Fruit fly (Drosophila melanogaster): Measurements from ENCODE around the gene CG17660.
A peak's percentile ranks its signal among the peaks of the same experiment; 100 is the strongest.

The CG17660 gene

DNA sequence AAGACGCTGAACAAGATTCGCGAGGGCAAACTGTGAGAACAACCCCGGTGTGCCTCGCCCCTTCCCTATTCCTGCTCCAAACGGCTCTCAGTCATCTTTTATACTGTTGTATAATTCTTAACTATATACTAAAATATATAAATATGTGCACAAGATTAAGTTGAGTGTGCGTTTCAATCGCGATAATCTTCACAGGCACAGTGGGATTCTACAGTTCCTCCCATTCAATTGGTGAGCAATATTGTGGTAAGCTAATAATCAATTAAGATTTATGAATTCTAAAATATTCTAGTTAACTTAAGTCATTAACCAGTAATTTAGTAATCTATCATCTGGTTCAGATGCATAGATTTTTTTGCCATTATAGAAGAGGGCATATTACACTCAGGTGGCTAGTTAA, 20.7 kb upstream of the CG17660 start:
- TF ChIP-seq CG8478 (optimal IDR thresholded peaks at IDR 0.05) (no peak), usp (GFP tag; optimal IDR thresholded peaks at IDR 0.05) (no peak), psq (optimal IDR thresholded peaks at IDR 0.05) (no peak), EcR (GFP tag; optimal IDR thresholded peaks at IDR 0.05) (no peak), pan (optimal IDR thresholded peaks at IDR 0.05) (no peak), Dll (optimal IDR thresholded peaks at IDR 0.05) (no peak)

DNA sequence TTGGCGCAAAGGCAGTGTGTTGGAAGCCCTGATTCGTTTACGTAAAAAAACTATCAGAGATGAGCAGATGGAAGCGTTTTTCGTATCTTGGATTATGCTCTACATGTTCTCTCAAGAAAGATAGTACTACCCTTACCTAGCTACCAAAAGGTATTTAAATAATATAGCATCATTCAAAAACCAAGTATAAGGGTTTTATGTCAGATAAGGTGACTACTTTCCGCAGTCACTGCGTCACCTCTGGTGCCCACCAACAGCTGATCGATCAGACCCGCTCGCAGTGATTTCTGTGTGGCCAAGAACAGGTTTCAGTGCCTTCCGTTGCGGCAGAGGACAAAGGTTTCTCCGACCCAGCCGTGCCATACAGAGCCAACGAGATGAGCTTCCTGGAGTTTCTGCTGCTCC, 19.4 kb upstream of the CG17660 start, which contains the start of the genes Eno and CG31937:
Gene Eno, minus strand, starts transcription at position 30 of the 405 bp plus-strand sequence.
Gene CG31937, plus strand, starts transcription at position 281 of the 405 bp plus-strand sequence.
- TF ChIP-seq pan (optimal IDR thresholded peaks at IDR 0.05) (no peak), usp (GFP tag; optimal IDR thresholded peaks at IDR 0.05) (no peak), EcR (GFP tag; optimal IDR thresholded peaks at IDR 0.05) (no peak), psq (optimal IDR thresholded peaks at IDR 0.05) (no peak), CG8478 (optimal IDR thresholded peaks at IDR 0.05) (no peak), Dll (optimal IDR thresholded peaks at IDR 0.05) (no peak)

DNA sequence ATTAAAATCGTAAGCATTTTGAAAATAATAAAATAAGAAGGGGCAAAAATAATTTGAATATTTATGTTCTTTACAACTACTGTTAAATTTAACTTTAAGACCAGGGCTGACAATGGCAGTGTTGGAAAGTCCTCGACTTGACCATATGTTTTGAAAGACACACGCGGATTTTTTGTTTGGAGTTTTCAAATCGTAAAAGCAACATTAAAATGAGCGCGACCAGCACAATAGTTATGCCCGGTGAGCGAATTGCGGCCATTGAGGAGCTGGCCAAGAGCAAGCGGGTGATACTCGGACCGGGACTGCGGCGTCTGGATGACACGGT, 18.4 kb upstream of the CG17660 start, which contains the start of gene Rrp40:
Gene Rrp40, plus strand, starts transcription at position 113 of the 325 bp plus-strand sequence.
- no peak for TF ChIP-seq Dll (optimal IDR thresholded peaks at IDR 0.05)
- TF ChIP-seq pan (optimal IDR thresholded peaks at IDR 0.05): no peak
- no peak for TF ChIP-seq usp (GFP tag; optimal IDR thresholded peaks at IDR 0.05)
- TF ChIP-seq CG8478 (optimal IDR thresholded peaks at IDR 0.05): no peak
- no peak for TF ChIP-seq EcR (GFP tag; optimal IDR thresholded peaks at IDR 0.05)
- TF ChIP-seq psq (optimal IDR thresholded peaks at IDR 0.05): no peak

DNA sequence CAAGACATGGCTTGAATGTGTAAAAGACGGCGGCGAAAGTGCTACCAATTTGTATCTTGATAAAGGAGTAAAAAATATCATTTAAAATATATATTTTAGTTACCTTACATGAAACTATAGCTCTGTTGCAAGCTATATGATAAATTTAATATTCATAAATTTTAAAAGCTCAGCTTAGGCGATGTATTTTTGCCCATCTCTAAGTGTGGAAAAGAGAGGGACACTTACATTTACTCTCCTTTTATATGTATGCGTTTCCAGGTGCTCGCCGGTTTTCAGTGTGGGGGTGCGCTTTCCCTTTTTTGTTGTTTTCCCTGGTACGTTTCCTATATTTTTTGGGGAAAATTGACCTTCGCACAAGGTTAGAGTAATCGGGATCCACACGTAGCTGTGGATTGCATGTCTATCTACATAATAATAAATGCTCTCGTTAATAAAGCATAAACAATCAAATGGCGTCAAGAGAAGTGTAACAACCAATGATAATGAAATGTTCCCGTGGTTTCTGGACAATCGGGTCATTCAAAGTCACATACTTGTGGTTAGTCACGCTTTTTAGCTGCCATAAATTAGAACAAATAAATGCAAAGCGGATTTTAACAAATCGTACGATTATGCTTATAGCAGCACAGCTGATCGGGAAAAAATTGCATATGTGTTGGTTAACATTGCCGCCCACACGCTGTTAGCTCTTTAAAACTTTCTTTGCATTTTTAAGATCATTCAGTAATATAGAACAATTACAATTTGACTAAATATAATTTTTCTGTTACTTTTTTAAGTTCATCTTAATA, 17.8 kb upstream of the CG17660 start:
- TF ChIP-seq EcR (GFP tag; optimal IDR thresholded peaks at IDR 0.05) (no peak), Dll (optimal IDR thresholded peaks at IDR 0.05) (no peak)

DNA sequence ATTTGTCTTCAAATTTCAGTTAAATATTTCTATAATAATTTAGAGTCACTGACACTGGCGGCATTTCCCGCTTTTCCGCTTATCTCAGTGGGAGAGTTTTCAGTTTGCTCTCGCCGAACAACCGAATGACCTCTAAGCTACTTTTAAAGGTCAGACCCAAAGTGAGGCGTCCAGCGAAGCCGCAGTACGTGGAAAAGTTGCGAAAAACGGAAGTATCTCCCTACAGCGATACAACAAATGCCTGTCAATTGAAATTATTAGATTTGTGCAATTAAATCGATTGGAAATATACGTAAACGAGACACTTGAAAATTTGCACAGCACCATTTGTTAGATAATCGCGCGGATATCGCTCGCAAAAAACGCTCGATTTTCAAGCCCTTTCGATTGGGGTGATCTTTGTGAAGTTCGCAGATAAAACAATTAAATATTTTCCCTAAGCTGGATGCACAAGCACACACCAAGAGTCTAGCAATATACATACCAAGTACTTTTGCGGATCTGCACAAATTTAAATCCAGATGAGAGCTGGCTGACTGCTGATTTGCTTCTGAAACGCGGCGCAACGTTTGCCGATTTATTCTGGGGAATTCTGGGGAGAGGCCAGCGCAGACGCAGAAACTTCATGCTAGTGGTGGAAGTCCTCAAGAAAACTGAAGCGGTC, 17.1 kb upstream of the CG17660 start:
- TF ChIP-seq Dll (optimal IDR thresholded peaks at IDR 0.05): no peak
- TF ChIP-seq EcR (GFP tag; optimal IDR thresholded peaks at IDR 0.05): peak in 1 of 2 experiments; percentile 18
- no peak for TF ChIP-seq psq (optimal IDR thresholded peaks at IDR 0.05)
- TF ChIP-seq usp (GFP tag; optimal IDR thresholded peaks at IDR 0.05): no peak
- no peak for TF ChIP-seq CG8478 (optimal IDR thresholded peaks at IDR 0.05)
- TF ChIP-seq pan (optimal IDR thresholded peaks at IDR 0.05): no peak

DNA sequence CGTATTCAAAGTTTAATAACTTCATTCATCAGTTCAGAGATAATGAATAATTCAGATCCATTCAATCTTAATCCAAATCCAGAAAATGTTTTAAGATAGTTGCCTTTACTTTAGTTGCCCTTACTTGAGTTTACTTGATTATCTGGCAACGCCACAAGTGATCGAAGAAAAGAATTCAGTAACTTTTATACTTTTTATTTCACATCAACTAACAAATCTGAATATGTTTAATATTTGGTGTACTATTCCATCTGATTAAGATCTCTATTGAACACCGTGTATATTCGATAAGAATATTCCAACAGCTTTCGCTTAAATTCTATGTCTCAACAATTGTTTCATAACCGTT, 14.3 kb upstream of the CG17660 start:
- TF ChIP-seq pan (optimal IDR thresholded peaks at IDR 0.05) (no peak), Dll (optimal IDR thresholded peaks at IDR 0.05) (no peak), CG8478 (optimal IDR thresholded peaks at IDR 0.05) (no peak), usp (GFP tag; optimal IDR thresholded peaks at IDR 0.05) (no peak), psq (optimal IDR thresholded peaks at IDR 0.05) (no peak), EcR (GFP tag; optimal IDR thresholded peaks at IDR 0.05) (no peak)

dm6 chr2L:1723937-1724591, 13.8 kb upstream of the CG17660 start, which contains the start of gene Rim2:
Gene Rim2, minus strand, starts transcription at chr2L:1724388.
- TF ChIP-seq Dll (optimal IDR thresholded peaks at IDR 0.05) (no peak), psq (optimal IDR thresholded peaks at IDR 0.05) (no peak), CG8478 (optimal IDR thresholded peaks at IDR 0.05) (no peak), usp (GFP tag; optimal IDR thresholded peaks at IDR 0.05) (no peak), EcR (GFP tag; optimal IDR thresholded peaks at IDR 0.05) (no peak), pan (optimal IDR thresholded peaks at IDR 0.05) (no peak)

DNA sequence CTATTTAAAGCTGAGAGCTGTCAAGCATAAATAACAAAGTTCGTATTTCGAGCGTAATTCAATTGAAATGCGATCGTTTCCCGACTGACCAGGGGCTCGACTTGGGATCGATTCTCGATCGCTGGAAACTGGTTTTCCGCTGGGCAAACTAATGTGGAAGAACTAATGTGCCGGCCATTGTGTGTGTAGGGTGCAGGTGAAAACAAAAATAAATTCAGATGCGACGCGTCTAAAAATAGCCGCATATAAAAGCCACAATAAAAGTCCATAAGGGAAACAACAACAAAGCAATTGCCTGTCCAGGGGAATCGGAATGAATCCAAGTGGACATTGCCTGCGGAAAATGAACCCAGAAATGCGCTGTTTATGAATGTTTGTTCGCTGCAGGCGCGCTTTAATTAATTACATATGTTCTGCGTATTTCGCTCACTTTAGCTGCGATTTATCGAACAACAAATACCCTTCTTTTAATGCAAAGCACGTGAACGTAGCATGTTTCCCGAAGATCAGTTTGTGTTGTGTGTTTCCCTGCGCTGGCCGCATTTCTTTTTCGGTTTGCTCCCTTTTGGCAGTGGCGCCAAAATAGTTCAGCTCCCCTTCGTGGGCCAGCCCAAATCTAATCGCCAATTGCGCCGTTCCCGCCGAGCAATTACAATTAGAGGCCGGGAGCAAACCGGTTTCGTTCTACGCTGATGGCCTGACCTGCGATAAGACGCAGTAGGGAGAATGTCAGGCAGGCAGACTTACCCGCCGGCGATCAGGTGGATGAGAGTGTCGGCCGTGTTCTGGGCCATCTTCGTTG, 13.1 kb upstream of the CG17660 start:
- TF ChIP-seq usp (GFP tag; optimal IDR thresholded peaks at IDR 0.05) (no peak), EcR (GFP tag; optimal IDR thresholded peaks at IDR 0.05) (no peak), pan (optimal IDR thresholded peaks at IDR 0.05) (no peak), Dll (optimal IDR thresholded peaks at IDR 0.05) (no peak), psq (optimal IDR thresholded peaks at IDR 0.05) (no peak), CG8478 (optimal IDR thresholded peaks at IDR 0.05) (no peak)

dm6 chr2L:1722260-1722659, 12.0 kb upstream of the CG17660 start:
- no peak for TF ChIP-seq psq (optimal IDR thresholded peaks at IDR 0.05)
- TF ChIP-seq usp (GFP tag; optimal IDR thresholded peaks at IDR 0.05): no peak
- no peak for TF ChIP-seq CG8478 (optimal IDR thresholded peaks at IDR 0.05)
- no peak for TF ChIP-seq pan (optimal IDR thresholded peaks at IDR 0.05)
- TF ChIP-seq EcR (GFP tag; optimal IDR thresholded peaks at IDR 0.05): no peak
- TF ChIP-seq Dll (optimal IDR thresholded peaks at IDR 0.05): no peak

dm6 chr2L:1720846-1721506, 10.8 kb upstream of the CG17660 start:
- TF ChIP-seq EcR (GFP tag; optimal IDR thresholded peaks at IDR 0.05): no peak
- no peak for TF ChIP-seq Dll (optimal IDR thresholded peaks at IDR 0.05)
- no peak for TF ChIP-seq pan (optimal IDR thresholded peaks at IDR 0.05)

DNA sequence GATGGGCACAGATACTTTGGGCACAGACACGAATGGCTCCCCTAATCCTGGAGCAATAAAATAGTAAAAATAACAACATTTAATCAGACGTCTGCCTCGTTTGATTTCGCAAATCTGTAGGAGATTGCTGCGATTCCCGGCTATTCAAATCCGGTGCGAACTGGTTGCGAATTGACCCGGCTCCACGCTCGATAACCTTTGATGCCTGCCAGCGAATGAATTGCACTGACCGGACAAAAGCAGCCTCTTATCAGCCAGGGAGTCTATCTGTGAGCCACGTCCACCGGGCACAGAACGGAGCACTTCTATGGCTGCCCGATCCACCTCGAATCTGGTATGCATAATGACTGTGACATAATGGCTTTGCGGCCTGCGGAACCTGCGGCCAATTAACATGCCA, 9.8 kb upstream of the CG17660 start:
- no peak for TF ChIP-seq usp (GFP tag; optimal IDR thresholded peaks at IDR 0.05)
- TF ChIP-seq Dll (optimal IDR thresholded peaks at IDR 0.05): no peak
- no peak for TF ChIP-seq psq (optimal IDR thresholded peaks at IDR 0.05)
- no peak for TF ChIP-seq pan (optimal IDR thresholded peaks at IDR 0.05)
- no peak for TF ChIP-seq CG8478 (optimal IDR thresholded peaks at IDR 0.05)
- TF ChIP-seq EcR (GFP tag; optimal IDR thresholded peaks at IDR 0.05): no peak

Data from whole organism.